Fruit fly (Drosophila melanogaster): ENCODE measurements around the gene foxo.

DNA sequence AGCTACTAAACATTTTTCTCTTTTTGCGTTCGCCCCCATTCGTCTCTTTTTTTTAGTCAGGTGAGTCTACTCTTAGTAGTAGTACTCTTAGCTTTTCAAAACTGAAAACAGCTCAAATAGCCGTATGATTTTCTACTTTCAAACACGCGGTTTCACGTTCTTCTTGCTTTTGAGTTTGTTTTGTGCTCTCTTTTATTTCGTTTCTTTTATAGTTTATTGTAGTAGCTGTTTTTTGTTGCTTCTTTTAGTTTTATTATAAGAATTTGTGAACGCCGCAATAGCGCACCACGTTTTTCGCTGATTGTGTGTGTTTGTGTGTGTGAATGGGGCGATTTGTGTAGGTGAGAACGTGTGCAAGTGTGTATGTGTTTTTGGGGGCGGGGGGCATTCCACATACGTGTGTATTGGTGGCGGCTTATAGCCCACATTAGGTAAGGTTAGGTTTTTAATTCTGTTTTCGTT is 5.3 kb upstream of the foxo start:
- TF ChIP-seq Sin3A (optimal IDR thresholded peaks at IDR 0.05) = no peak
- no peak for TF ChIP-seq insv (optimal IDR thresholded peaks at IDR 0.05)

Data from Kc167 (cell line).